Fruit fly (Drosophila melanogaster) Kc167 (cell line): ENCODE measurements around the gene spn-B.

Experiments
- Myc ChIP-seq: fragments of >200 bp; optimal IDR thresholded peaks from 2 replicates; lab custom pipeline; 2017; ENCODE audit warnings: missing external identifiers
- Sin3A ChIP-seq: fragments of >200 bp; optimal IDR thresholded peaks from 2 replicates; lab custom pipeline; 2018; ENCODE audit warnings: missing external identifiers
- h ChIP-seq: fragments of >200 bp; optimal IDR thresholded peaks from 3 replicates; lab custom pipeline; 2018; ENCODE audit warnings: missing external identifiers

DNA sequence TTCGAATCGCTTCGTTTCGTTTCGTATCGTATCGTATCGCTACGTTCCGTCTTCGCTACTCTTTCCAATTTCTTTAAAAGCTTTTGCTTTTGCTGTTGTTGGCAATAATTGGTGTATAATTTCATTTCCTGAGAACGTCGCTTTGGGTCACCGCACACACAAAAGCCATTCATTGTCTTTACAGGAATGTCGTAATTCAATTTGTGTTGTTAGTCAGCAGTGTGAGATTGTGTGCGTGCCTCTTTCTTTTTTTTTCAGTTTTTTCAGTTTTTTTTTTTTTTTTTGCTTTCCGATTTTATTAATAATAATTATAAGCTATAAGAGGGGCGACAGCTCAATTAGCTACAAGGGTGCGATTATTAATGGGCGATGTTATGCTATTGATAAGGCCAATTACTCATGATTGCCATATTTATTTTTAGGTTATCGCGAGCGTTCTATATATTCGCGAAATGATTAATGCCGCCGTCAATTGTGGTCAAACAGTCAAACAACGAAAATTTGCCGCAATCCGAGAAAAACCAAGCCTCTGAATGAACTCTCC lies 43.4 kb downstream of the spn-B start:
- TF ChIP-seq Myc (no peak), Sin3A (lab: Kevin White, UChicago) (no peak), h (lab: Kevin White, UChicago) (no peak)
